Worm (Caenorhabditis elegans) whole organism, L3 larva: ENCODE data around the gene srlf-29.
A peak's percentile ranks its signal among the peaks of the same experiment; 100 is the strongest.

Experiments
- R02D3.7 ChIP-seq: fragments of 150-350 bp; optimal IDR thresholded peaks from 2 replicates; lab custom pipeline; 2014; ENCODE audit warnings: missing biosample characterization, missing genetic modification characterization
- ZK546.5 ChIP-seq: sonication (generic microtip); optimal IDR thresholded peaks from 2 replicates; lab custom pipeline; 2017; ENCODE audit warnings: missing biosample characterization, missing genetic modification characterization
- ama-1 ChIP-seq: fragments of 150-350 bp; optimal IDR thresholded peaks from 2 replicates; lab custom pipeline; 2018
- ceh-16 ChIP-seq: sonication (generic microtip); optimal IDR thresholded peaks from 2 replicates; lab custom pipeline; 2017; ENCODE audit warnings: missing biosample characterization, missing genetic modification characterization
- ceh-28 ChIP-seq: fragments of 150-350 bp; optimal IDR thresholded peaks from 2 replicates; lab custom pipeline; 2014; ENCODE audit warnings: missing biosample characterization, missing genetic modification reagents, missing genetic modification characterization
- ceh-82 ChIP-seq: fragments of 150-350 bp; optimal IDR thresholded peaks from 2 replicates; lab custom pipeline; 2014; ENCODE audit warnings: missing biosample characterization, missing genetic modification characterization
- egl-27 ChIP-seq: sonication (generic microtip); optimal IDR thresholded peaks from 4 replicates; lab custom pipeline; 2017; ENCODE audit warnings: missing biosample characterization, missing genetic modification reagents, missing genetic modification characterization
- elt-1 ChIP-seq: fragments of 150-350 bp; optimal IDR thresholded peaks from 2 replicates; lab custom pipeline; 2014; ENCODE audit warnings: missing biosample characterization, missing genetic modification characterization
- elt-2 ChIP-seq: sonication (generic microtip); optimal IDR thresholded peaks from 2 replicates; lab custom pipeline; 2016; ENCODE audit warnings: missing genetic modification reagents, mild to moderate bottlenecking, missing genetic modification characterization, missing compliant biosample characterization
- elt-3 ChIP-seq, 3 experiments: fragments of 150-350 bp in 1 of 3; sonication (generic microtip) in 2 of 3; optimal IDR thresholded peaks; 2 replicates in 2 of 3; 4 replicates in 1 of 3; lab custom pipeline; 2014 to 2017; ENCODE audit warnings: missing biosample characterization in 3 of 3, missing genetic modification characterization in 3 of 3
- eor-1 ChIP-seq, 2 experiments: fragments of 150-350 bp; optimal IDR thresholded peaks; 2 replicates each; lab custom pipeline; 2014 to 2018; ENCODE audit warnings: missing biosample characterization in 2 of 2, missing genetic modification characterization in 2 of 2
- fkh-10 ChIP-seq: sonication (generic microtip); optimal IDR thresholded peaks from 2 replicates; lab custom pipeline; 2017; ENCODE audit warnings: missing biosample characterization, missing genetic modification reagents, missing genetic modification characterization
- fkh-2 ChIP-seq: fragments of 150-350 bp; optimal IDR thresholded peaks from 2 replicates; lab custom pipeline; 2014; ENCODE audit warnings: missing biosample characterization, missing genetic modification reagents, missing genetic modification characterization
- fos-1 ChIP-seq: fragments of 150-350 bp; optimal IDR thresholded peaks from 2 replicates; lab custom pipeline; 2014; ENCODE audit warnings: missing biosample characterization, missing genetic modification characterization
- hmg-11 ChIP-seq: sonication (generic microtip); optimal IDR thresholded peaks from 2 replicates; lab custom pipeline; 2016; ENCODE audit warnings: missing genetic modification characterization, missing compliant biosample characterization
- jun-1 ChIP-seq: fragments of 150-350 bp; optimal IDR thresholded peaks from 2 replicates; lab custom pipeline; 2014; ENCODE audit warnings: missing biosample characterization, missing genetic modification reagents, missing genetic modification characterization
- lin-15B ChIP-seq: fragments of 150-350 bp; optimal IDR thresholded peaks from 2 replicates; lab custom pipeline; 2014; ENCODE audit warnings: missing biosample characterization, missing genetic modification characterization
- lin-39 ChIP-seq: fragments of 150-350 bp; optimal IDR thresholded peaks from 2 replicates; lab custom pipeline; 2018; ENCODE audit warnings: missing biosample characterization, missing genetic modification reagents, missing genetic modification characterization
- lsy-12 ChIP-seq: sonication (generic microtip); optimal IDR thresholded peaks from 2 replicates; lab custom pipeline; 2016; ENCODE audit warnings: mild to moderate bottlenecking, missing genetic modification characterization, missing compliant biosample characterization
- mdl-1 ChIP-seq: fragments of 150-350 bp; optimal IDR thresholded peaks from 2 replicates; lab custom pipeline; 2014; ENCODE audit warnings: missing biosample characterization, missing genetic modification characterization
- nfya-1 ChIP-seq: sonication (generic microtip); optimal IDR thresholded peaks from 2 replicates; lab custom pipeline; 2017; ENCODE audit warnings: missing genetic modification characterization, mild to moderate bottlenecking, missing compliant biosample characterization, antibody characterized with exemption, moderate library complexity; ENCODE audit not compliant: insufficient read depth
- nhr-11 ChIP-seq: fragments of 150-350 bp; optimal IDR thresholded peaks from 2 replicates; lab custom pipeline; 2014; ENCODE audit warnings: missing biosample characterization, missing genetic modification characterization
- nhr-23 ChIP-seq: fragments of 150-350 bp; optimal IDR thresholded peaks from 2 replicates; lab custom pipeline; 2014; ENCODE audit warnings: missing biosample characterization, missing genetic modification reagents, missing genetic modification characterization
- nhr-237 ChIP-seq: fragments of 150-350 bp; optimal IDR thresholded peaks from 2 replicates; lab custom pipeline; 2014; ENCODE audit warnings: missing biosample characterization, missing genetic modification characterization
- nhr-28 ChIP-seq: fragments of 150-350 bp; optimal IDR thresholded peaks from 2 replicates; lab custom pipeline; 2014; ENCODE audit warnings: missing biosample characterization, missing genetic modification characterization
- nhr-67 ChIP-seq: fragments of 150-350 bp; optimal IDR thresholded peaks from 2 replicates; lab custom pipeline; 2014; ENCODE audit warnings: missing biosample characterization, missing genetic modification characterization
- nhr-76 ChIP-seq: fragments of 150-350 bp; sonication (generic microtip); optimal IDR thresholded peaks from 5 replicates; lab custom pipeline; 2014; ENCODE audit warnings: missing biosample characterization, missing genetic modification characterization
- pha-4 ChIP-seq: fragments of 150-350 bp; optimal IDR thresholded peaks from 2 replicates; lab custom pipeline; 2014; ENCODE audit warnings: missing biosample characterization, missing genetic modification reagents, missing genetic modification characterization
- pqm-1 ChIP-seq: fragments of 150-350 bp; optimal IDR thresholded peaks from 2 replicates; lab custom pipeline; 2017; ENCODE audit warnings: missing biosample characterization, missing genetic modification characterization, inconsistent platforms
- skn-1 ChIP-seq: fragments of 150-350 bp; optimal IDR thresholded peaks from 2 replicates; lab custom pipeline; 2014; ENCODE audit warnings: missing biosample characterization, missing genetic modification characterization
- snpc-4 ChIP-seq: fragments of 150-350 bp; optimal IDR thresholded peaks from 2 replicates; lab custom pipeline; 2014; ENCODE audit warnings: missing biosample characterization, missing genetic modification characterization
- tbx-2 ChIP-seq: sonication (generic microtip); optimal IDR thresholded peaks from 2 replicates; lab custom pipeline; 2016; ENCODE audit warnings: mild to moderate bottlenecking, missing genetic modification characterization, missing compliant biosample characterization
- unc-39 ChIP-seq: sonication (generic microtip); optimal IDR thresholded peaks from 4 replicates; lab custom pipeline; 2017; ENCODE audit warnings: missing biosample characterization, missing genetic modification characterization
- unc-62 ChIP-seq: fragments of 150-350 bp; sonication (generic microtip); optimal IDR thresholded peaks from 4 replicates; lab custom pipeline; 2014; ENCODE audit warnings: missing biosample characterization, missing genetic modification reagents, missing genetic modification characterization
- zag-1 ChIP-seq: fragments of 150-350 bp; optimal IDR thresholded peaks from 2 replicates; lab custom pipeline; 2014; ENCODE audit warnings: missing biosample characterization, missing genetic modification characterization
- ztf-11 ChIP-seq: fragments of 150-350 bp; optimal IDR thresholded peaks from 2 replicates; lab custom pipeline; 2014; ENCODE audit warnings: missing biosample characterization, missing genetic modification characterization

srlf-29 gene

DNA sequence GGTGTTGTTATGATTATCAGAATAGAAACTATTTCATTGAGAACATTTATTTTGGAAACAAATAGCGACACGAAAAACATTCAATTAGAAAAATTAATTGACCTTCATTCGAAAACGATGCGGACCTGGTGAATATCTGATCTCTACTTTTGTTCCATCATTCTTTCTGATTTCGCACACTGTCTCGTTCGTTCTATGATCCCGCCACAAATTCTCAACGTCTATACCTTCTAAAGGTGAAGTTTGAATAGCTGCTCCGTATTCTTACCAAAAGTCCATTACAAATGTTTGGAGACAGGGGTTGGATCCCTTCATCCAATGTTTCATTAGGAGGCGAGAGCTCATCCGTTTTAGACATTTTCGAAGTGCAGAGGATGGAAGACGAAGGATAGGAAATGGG lies 14.3 kb upstream of the srlf-29 start, which contains the start of gene fbxb-16:
TSS of gene fbxb-16 (minus strand) at position 101 of the 400 bp plus-strand sequence.
- TF ChIP-seq fkh-10 (GFP tag; lab: Kevin White, UChicago) (peak; percentile 15), ama-1 (no peak)
- TF ChIP-seq, all 47 proteins: peak for 1

DNA sequence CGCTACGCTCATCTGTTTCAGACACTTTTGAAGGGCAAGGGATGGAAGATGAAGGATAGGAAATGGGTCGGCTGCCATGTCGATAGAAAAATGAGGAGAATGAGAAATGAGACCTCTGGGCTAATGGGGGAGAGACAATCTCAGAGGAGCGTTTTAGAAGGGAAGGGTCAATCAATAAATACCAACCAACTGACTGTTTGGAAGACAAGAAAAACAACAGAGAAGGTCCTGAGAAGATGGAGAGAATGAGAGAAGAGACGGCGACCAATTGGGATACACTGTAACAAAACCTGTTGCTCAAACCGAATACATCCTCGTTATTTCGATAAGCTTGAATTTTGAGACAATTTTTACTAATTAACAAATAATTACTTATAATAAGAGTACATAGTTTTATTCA lies 12.7 kb upstream of the srlf-29 start, which contains the start of gene fbxb-15:
TSS of gene fbxb-15 (minus strand) at position 101 of the 400 bp plus-strand sequence.
- TF ChIP-seq egl-27 (tag; lab: Kevin White, UChicago) (no peak), nhr-67 (tag; lab: Kevin White, UChicago) (no peak), fkh-2 (tag; lab: Kevin White, UChicago) (no peak)

DNA sequence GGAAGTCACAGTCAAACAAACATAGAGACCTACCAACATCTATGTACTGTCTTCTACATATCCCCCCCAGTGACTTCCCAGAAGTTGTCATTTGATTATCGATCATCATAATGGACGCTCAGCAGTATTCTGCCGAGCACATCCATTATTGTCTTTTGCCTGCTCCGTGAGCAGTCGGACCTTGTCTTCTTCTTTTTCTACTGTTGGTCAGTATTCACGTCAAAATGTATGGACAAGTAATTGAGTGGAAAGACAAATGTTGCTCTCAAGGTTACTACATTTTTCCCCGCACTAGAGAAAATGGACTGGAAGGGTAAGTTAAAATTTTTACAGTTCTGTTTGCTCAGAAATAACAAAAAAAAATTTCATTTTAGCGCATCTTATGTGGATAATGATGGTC lies 11.2 kb upstream of the srlf-29 start, which contains the start of gene btb-12:
TSS of gene btb-12 (plus strand) at position 301 of the 400 bp plus-strand sequence.
- TF ChIP-seq fkh-2 (tag; lab: Kevin White, UChicago) (no peak), elt-2 (no peak), unc-39 (tag; lab: Kevin White, UChicago) (no peak), lin-15B (tag; lab: Kevin White, UChicago) (no peak), elt-1 (tag; lab: Kevin White, UChicago) (no peak), ceh-16 (tag; lab: Kevin White, UChicago) (no peak), nhr-67 (tag; lab: Kevin White, UChicago) (no peak), snpc-4 (tag; lab: Kevin White, UChicago) (no peak), nhr-28 (tag; lab: Kevin White, UChicago) (no peak), pha-4 (tag; lab: Kevin White, UChicago) (no peak), mdl-1 (tag; lab: Kevin White, UChicago) (no peak), tbx-2 (tag; lab: Kevin White, UChicago) (no peak), nhr-23 (tag; lab: Kevin White, UChicago) (no peak), zag-1 (no peak), ceh-82 (no peak), nfya-1 (tag; lab: Kevin White, UChicago) (no peak), ztf-11 (no peak), pqm-1 (no peak)

DNA sequence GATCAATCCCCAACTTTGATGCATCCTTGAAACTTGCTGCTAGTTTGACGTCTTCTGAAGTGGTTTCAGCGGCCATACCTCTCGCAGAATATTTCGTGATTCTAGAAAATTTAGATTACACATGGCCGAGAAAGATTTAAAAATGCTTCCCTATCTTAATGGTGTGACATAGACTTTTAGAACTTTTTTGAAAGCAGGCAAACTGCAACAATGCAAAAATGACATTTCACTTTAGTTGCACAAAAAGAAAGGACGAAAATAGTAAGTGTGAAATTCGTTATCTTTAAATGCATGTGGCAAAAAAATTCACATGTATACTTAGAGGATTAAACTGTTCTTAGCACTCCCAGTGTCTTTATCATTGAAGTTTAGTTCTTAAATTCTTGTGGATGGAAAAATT lies 8.9 kb upstream of the srlf-29 start, which contains the start of gene ZC204.12:
TSS of gene ZC204.12 (minus strand) at position 101 of the 400 bp plus-strand sequence.
- TF ChIP-seq R02D3.7 (no peak), elt-3 (tag; optimal IDR thresholded peaks at IDR 0.05; lab: Kevin White, UChicago) (no peak), elt-1 (tag; lab: Kevin White, UChicago) (no peak), jun-1 (tag; lab: Kevin White, UChicago) (no peak), egl-27 (tag; lab: Kevin White, UChicago) (no peak), lsy-12 (tag; lab: Kevin White, UChicago) (no peak), skn-1 (tag; lab: Kevin White, UChicago) (no peak), nhr-11 (tag; lab: Kevin White, UChicago) (no peak), nhr-237 (tag; lab: Kevin White, UChicago) (no peak), fkh-10 (GFP tag; lab: Kevin White, UChicago) (no peak), ZK546.5 (no peak), pqm-1 (no peak), hmg-11 (tag; lab: Kevin White, UChicago) (no peak), lin-39 (tag; lab: Kevin White, UChicago) (no peak), ceh-28 (tag; lab: Kevin White, UChicago) (no peak), nhr-76 (tag; lab: Kevin White, UChicago) (no peak), fos-1 (tag; lab: Kevin White, UChicago) (no peak), eor-1 (tag; optimal IDR thresholded peaks at IDR 0.05; lab: Kevin White, UChicago) (no peak), unc-62 (GFP tag; lab: Kevin White, UChicago) (no peak), ceh-82 (no peak)

DNA sequence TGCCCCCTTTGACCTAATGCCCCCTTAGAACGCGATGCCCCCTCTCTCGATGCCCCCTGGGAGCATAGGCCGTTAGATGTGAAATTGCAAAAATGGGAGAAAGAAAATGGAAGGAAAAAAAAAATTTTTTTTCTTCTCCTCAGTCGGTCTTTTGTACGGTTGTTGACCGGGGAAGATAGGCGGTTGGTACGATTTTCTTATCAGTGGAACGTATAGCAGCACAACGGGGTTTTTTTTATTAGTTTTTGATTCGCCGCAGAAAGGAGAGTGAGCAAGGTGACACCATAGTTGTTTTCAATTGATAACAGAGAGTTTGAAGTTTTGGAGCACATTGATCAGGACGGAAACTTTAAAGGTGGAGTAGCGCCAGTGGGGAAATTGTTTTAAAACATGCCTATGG lies 6.4 kb upstream of the srlf-29 start:
- TF ChIP-seq pqm-1 = peak; percentile 31
- peak; percentile 84 for TF ChIP-seq elt-2
